Worm (Caenorhabditis elegans) whole organism, L4/young adult: ENCODE data around the gene fbxb-85.

Experiments used
- W03F9.2 ChIP-seq: fragments of 150-350 bp; optimal IDR thresholded peaks from 2 replicates; lab custom pipeline; 2014; ENCODE audit warnings: missing biosample characterization, missing genetic modification characterization
- dao-5 ChIP-seq: sonication (generic microtip); optimal IDR thresholded peaks from 2 replicates; lab custom pipeline; 2016; ENCODE audit warnings: missing genotype, missing genetic modification characterization, moderate library complexity, missing compliant biosample characterization
- him-1 ChIP-seq: sonication (generic microtip); optimal IDR thresholded peaks from 2 replicates; lab custom pipeline; 2016; ENCODE audit warnings: missing genotype, missing genetic modification reagents, missing genetic modification characterization, missing compliant biosample characterization

Gene fbxb-85

ce11 chrIII:10848858-10849257, at the start of gene fbxb-85, which contains the start of gene hex-3:
Gene fbxb-85 (minus strand): TSS chrIII:10848963.
Gene hex-3 (plus strand): TSS chrIII:10849222.
- TF ChIP-seq him-1 (peak; percentile 80), dao-5 (tag; lab: Kevin White, UChicago) (no peak), W03F9.2 (tag; lab: Kevin White, UChicago) (peak; percentile 93)

DNA sequence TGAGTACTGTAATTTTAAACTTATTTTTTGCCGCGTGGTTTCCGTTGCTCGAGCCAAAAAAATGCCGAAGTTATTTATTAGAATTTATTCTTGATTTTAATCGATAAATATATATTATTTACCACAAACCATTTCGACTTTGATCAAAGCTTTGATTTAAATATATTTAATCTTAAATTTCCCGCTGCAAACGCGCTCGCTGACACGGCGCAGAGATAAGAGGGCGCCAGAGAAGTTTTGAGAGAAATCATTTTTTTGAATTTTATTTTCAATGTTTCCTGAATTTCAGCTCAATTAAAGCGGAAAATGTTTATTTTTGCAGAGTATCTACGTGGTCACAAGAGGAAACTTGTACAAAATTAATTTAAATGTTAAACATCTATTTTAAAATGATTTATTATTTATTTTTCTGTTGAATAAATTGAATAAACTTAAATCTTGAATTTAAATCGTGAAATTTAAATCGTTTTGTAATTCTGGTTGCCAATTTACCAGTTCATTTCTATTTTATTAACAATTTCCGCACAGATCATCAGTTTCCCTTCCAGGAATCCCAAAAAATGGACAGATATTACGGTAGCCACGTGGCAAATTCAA, 47.2 kb upstream of the fbxb-85 start, which contains the start of gene com-1:
com-1 (plus strand) TSS at position 547 of the 597 bp plus-strand sequence.
- TF ChIP-seq dao-5 (tag; lab: Kevin White, UChicago) (no peak), W03F9.2 (tag; lab: Kevin White, UChicago) (peak; percentile 38), him-1 (no peak)

- no peak for TF ChIP-seq him-1
- TF ChIP-seq dao-5 (tag; lab: Kevin White, UChicago), result no peak
- TF ChIP-seq W03F9.2 (tag; lab: Kevin White, UChicago), result no peak
These were observed 45.5 kb upstream of the fbxb-85 start, which contains the start of gene fbxb-87 for ce11 chrIII:10894220-10894619. Gene fbxb-87 (plus strand): TSS chrIII:10894520.

ce11 chrIII:10888824-10889223, 40.1 kb upstream of the fbxb-85 start:
- TF ChIP-seq him-1, result no peak
- no peak for TF ChIP-seq dao-5 (tag; lab: Kevin White, UChicago)
- no peak for TF ChIP-seq W03F9.2 (tag; lab: Kevin White, UChicago)

ce11 chrIII:10881996-10882395, 33.2 kb upstream of the fbxb-85 start:
- TF ChIP-seq W03F9.2 (tag; lab: Kevin White, UChicago) (peak; percentile 50), him-1 (no peak)

ce11 chrIII:10881462-10881861, 32.7 kb upstream of the fbxb-85 start, which contains the start of gene athp-1:
Gene athp-1 (plus strand): TSS chrIII:10881766.
- peak; percentile 60 for TF ChIP-seq W03F9.2 (tag; lab: Kevin White, UChicago)
- no peak for TF ChIP-seq him-1
- TF ChIP-seq dao-5 (tag; lab: Kevin White, UChicago), result no peak

ce11 chrIII:10880083-10880482, 31.3 kb upstream of the fbxb-85 start, which contains the start of gene C44B9.3:
Gene C44B9.3 (minus strand): TSS chrIII:10880183.
- TF ChIP-seq him-1 (no peak), W03F9.2 (tag; lab: Kevin White, UChicago) (no peak), dao-5 (tag; lab: Kevin White, UChicago) (no peak)

DNA sequence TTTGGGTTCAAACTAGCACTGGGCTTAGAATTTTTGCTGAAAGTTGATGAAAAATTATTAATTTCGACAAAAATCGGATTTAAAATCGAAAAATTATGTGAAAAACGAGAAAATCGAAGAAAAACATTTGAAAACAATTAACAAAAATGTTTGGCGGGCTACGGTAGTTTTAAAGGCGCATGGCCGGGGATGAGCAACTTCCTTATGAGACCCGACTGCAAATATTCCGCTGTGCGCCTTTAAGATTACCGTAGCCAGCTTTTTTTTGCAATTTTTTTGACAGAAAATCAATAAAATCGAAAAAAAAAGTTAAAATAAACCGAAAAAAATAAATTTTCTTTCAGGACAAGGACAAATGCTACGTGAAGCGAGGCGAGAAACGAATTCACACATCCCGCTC, 28.8 kb upstream of the fbxb-85 start:
- TF ChIP-seq him-1, result no peak
- TF ChIP-seq W03F9.2 (tag; lab: Kevin White, UChicago), result no peak
- TF ChIP-seq dao-5 (tag; lab: Kevin White, UChicago), result no peak

ce11 chrIII:10875132-10875531, 26.4 kb upstream of the fbxb-85 start, which contains the start of gene C44B9.2:
Gene C44B9.2 (plus strand): TSS chrIII:10875432.
- no peak for TF ChIP-seq him-1
- no peak for TF ChIP-seq dao-5 (tag; lab: Kevin White, UChicago)
- no peak for TF ChIP-seq W03F9.2 (tag; lab: Kevin White, UChicago)

DNA sequence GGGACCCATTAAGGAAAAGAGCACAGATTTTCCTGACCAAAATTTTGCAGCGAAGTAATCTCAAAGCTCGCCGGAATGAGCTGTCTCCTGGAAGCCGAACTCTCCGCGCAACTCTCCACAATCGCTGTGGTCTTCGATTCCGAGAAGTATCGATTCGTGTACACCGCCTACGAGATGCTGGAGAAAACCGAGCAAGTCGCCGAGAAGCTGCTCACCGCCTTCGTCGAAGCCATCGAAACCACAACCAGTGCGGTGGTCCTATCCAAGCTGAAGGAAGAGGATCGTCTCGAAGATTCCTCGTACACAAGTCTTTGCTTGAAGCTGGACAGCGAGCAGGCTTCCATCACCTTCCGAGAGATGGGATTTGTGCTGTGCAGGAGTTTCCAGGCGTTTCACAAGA, 22.1 kb upstream of the fbxb-85 start:
- TF ChIP-seq him-1, result no peak
- TF ChIP-seq dao-5 (tag; lab: Kevin White, UChicago), result no peak
- no peak for TF ChIP-seq W03F9.2 (tag; lab: Kevin White, UChicago)

ce11 chrIII:10870161-10870560, 21.4 kb upstream of the fbxb-85 start:
- TF ChIP-seq dao-5 (tag; lab: Kevin White, UChicago) (no peak), W03F9.2 (tag; lab: Kevin White, UChicago) (no peak), him-1 (no peak)

DNA sequence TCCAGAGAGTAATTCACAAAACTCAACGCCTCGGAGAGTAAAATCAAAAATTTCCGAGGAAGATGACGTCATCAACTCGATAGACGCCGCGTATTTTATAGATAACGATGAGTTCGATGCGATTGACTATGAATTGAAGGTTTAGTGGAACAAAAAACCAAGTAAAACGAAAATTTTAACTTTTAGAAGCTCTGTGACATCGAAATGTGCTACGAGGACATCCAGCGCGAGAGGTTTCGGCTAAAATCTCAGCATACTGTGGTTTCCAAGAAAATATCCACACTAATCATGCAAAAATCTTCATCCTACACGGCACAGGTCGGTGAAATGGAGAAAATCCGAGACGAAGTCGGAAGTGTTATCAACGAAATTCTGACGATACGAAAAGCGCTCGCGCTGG, 20.8 kb upstream of the fbxb-85 start:
- TF ChIP-seq W03F9.2 (tag; lab: Kevin White, UChicago) (no peak), him-1 (no peak), dao-5 (tag; lab: Kevin White, UChicago) (no peak)

ce11 chrIII:10868653-10869392, 20.1 kb upstream of the fbxb-85 start, which contains the start of the genes cey-4 and vps-50:
Gene cey-4 (minus strand): TSS chrIII:10868703.
Gene vps-50 (plus strand): TSS chrIII:10869193.
- no peak for TF ChIP-seq W03F9.2 (tag; lab: Kevin White, UChicago)
- TF ChIP-seq him-1, result no peak
- TF ChIP-seq dao-5 (tag; lab: Kevin White, UChicago), result no peak

DNA sequence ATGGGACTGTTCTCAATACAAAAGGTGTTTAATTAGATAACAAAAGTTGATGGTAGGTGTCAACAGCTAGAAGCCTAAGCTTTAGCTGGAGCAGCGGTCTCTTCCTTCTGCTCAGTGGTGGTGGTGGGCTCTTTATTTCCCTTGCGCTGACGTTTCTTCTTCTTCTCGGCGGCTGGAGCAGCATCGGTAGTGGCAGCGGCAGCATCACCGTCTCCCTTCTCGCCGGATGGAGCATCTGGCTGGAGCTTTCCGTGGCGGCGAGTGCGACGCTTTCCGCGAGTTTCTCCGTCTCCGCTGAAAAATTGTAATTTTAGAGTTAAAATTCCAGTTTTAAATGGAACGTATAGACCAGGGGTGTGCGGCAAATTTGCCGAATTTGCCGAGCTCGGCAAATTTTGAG, 18.3 kb upstream of the fbxb-85 start:
- TF ChIP-seq W03F9.2 (tag; lab: Kevin White, UChicago), result no peak
- TF ChIP-seq him-1, result no peak
- no peak for TF ChIP-seq dao-5 (tag; lab: Kevin White, UChicago)
